Worm (Caenorhabditis elegans) whole organism, L4 larva: Measurements from ENCODE around the gene col-43.

Experiments
- F49E8.2 ChIP-seq: sonication (generic microtip); optimal IDR thresholded peaks from 2 replicates; lab custom pipeline; 2016; ENCODE audit warnings: missing compliant biosample characterization, mild to moderate bottlenecking, missing genetic modification characterization, borderline replicate concordance
- T20F7.1 ChIP-seq: fragments of 200-800 bp; sonication (Bioruptor generic); optimal IDR thresholded peaks from 2 replicates; lab custom pipeline; 2018; ENCODE audit warnings: mild to moderate bottlenecking, missing genetic modification characterization, missing compliant biosample characterization
- Y75B8A.6 ChIP-seq: fragments of 200-800 bp; sonication (Bioruptor generic); IDR thresholded peaks from 2 replicates; pipeline ENCODE4 v1.3.6; 2022; ENCODE audit warnings: missing genetic modification reagents, missing genetic modification characterization, missing compliant biosample characterization
- ZK337.2 ChIP-seq: fragments of 200-800 bp; sonication (Bioruptor generic); IDR thresholded peaks from 2 replicates; pipeline ENCODE4 v1.3.6; 2022; ENCODE audit warnings: missing genetic modification reagents, missing genetic modification characterization, missing compliant biosample characterization
- ama-1 ChIP-seq: fragments of 150-350 bp; optimal IDR thresholded peaks from 2 replicates; lab custom pipeline; 2014; ENCODE audit warnings: inconsistent platforms, mixed read lengths
- arid-1 ChIP-seq: fragments of 200-800 bp; sonication (Bioruptor generic); conservative IDR thresholded peaks from 2 replicates; pipeline ENCODE4 v1.3.6; 2022; ENCODE audit warnings: missing genetic modification reagents, missing genetic modification characterization, missing compliant biosample characterization
- ceh-20 ChIP-seq: fragments of 200-800 bp; sonication (Bioruptor generic); IDR thresholded peaks from 2 replicates; pipeline ENCODE4 v1.3.6; 2022; ENCODE audit warnings: missing genetic modification reagents, missing genetic modification characterization, missing compliant biosample characterization
- ceh-44 ChIP-seq: fragments of 200-800 bp; sonication (Bioruptor generic); IDR thresholded peaks from 2 replicates; pipeline ENCODE4 v1.3.6; 2022; ENCODE audit warnings: missing genetic modification reagents, missing genetic modification characterization, missing compliant biosample characterization
- ceh-82 ChIP-seq: sonication (generic microtip); optimal IDR thresholded peaks from 2 replicates; lab custom pipeline; 2017; ENCODE audit warnings: missing biosample characterization, missing genetic modification characterization
- ctbp-1 ChIP-seq: fragments of 200-800 bp; sonication (Bioruptor generic); IDR thresholded peaks from 2 replicates; pipeline ENCODE4 v1.3.6; 2022; ENCODE audit warnings: missing genetic modification reagents, missing genetic modification characterization, missing compliant biosample characterization
- daf-16 ChIP-seq, 3 experiments: sonication (generic microtip); optimal IDR thresholded peaks; 2 replicates each; lab custom pipeline; 2016 to 2017; ENCODE audit warnings: missing genetic modification characterization in 3 of 3, missing genetic modification reagents in 3 of 3, mild to moderate bottlenecking in 2 of 3, missing compliant biosample characterization in 2 of 3, missing biosample characterization in 1 of 3, moderate library complexity in 1 of 3
- daf-19 ChIP-seq: fragments of 200-800 bp; sonication (Bioruptor generic); conservative IDR thresholded peaks from 2 replicates; pipeline ENCODE4 v1.3.6; 2022; ENCODE audit warnings: missing genetic modification characterization, missing compliant biosample characterization
- daf-8 ChIP-seq: fragments of 200-800 bp; sonication (Bioruptor generic); IDR thresholded peaks from 2 replicates; pipeline ENCODE4 v1.3.6; 2022; ENCODE audit warnings: missing genetic modification characterization, missing compliant biosample characterization
- dmd-6 ChIP-seq: fragments of 200-800 bp; sonication (Bioruptor generic); IDR thresholded peaks from 2 replicates; pipeline ENCODE4 v1.3.6; 2022; ENCODE audit warnings: missing genetic modification reagents, missing genetic modification characterization, missing compliant biosample characterization
- dmd-8 ChIP-seq: fragments of 200-800 bp; sonication (Bioruptor generic); IDR thresholded peaks from 2 replicates; pipeline ENCODE4 v1.3.6; 2022; ENCODE audit warnings: missing genetic modification characterization, missing compliant biosample characterization
- duxl-1 ChIP-seq: sonication (generic microtip); optimal IDR thresholded peaks from 2 replicates; lab custom pipeline; 2016; ENCODE audit warnings: mild to moderate bottlenecking, missing genetic modification characterization, moderate library complexity, missing compliant biosample characterization; ENCODE audit not compliant: poor library complexity
- egl-27 ChIP-seq: sonication (generic microtip); optimal IDR thresholded peaks from 3 replicates; lab custom pipeline; 2017; ENCODE audit warnings: missing biosample characterization, missing genetic modification reagents, missing genetic modification characterization
- fkh-10 ChIP-seq: fragments of 150-350 bp; optimal IDR thresholded peaks from 2 replicates; lab custom pipeline; 2014; ENCODE audit warnings: missing biosample characterization, missing genetic modification reagents, missing genetic modification characterization
- fos-1 ChIP-seq: fragments of 150-350 bp; optimal IDR thresholded peaks from 2 replicates; lab custom pipeline; 2014; ENCODE audit warnings: missing biosample characterization, missing genetic modification characterization
- hmg-1.1 ChIP-seq: fragments of 200-800 bp; sonication (Bioruptor generic); IDR thresholded peaks from 2 replicates; pipeline ENCODE4 v1.3.6; 2022; ENCODE audit warnings: missing genetic modification reagents, missing genetic modification characterization, missing compliant biosample characterization
- jun-1 ChIP-seq: fragments of 150-350 bp; optimal IDR thresholded peaks from 2 replicates; lab custom pipeline; 2014; ENCODE audit warnings: missing biosample characterization, missing genetic modification reagents, missing genetic modification characterization
- lin-13 ChIP-seq: fragments of 150-350 bp; optimal IDR thresholded peaks from 2 replicates; lab custom pipeline; 2014; ENCODE audit warnings: missing biosample characterization, missing genetic modification reagents, missing genetic modification characterization
- lin-15B ChIP-seq: fragments of 150-350 bp; sonication (generic microtip); optimal IDR thresholded peaks from 3 replicates; lab custom pipeline; 2014; ENCODE audit warnings: missing biosample characterization, missing genetic modification characterization
- lin-38 ChIP-seq: fragments of 200-800 bp; sonication (Bioruptor generic); IDR thresholded peaks from 2 replicates; pipeline ENCODE4 v1.3.6; 2022; ENCODE audit warnings: missing genetic modification reagents, missing genetic modification characterization, missing compliant biosample characterization
- lin-39 ChIP-seq: fragments of 150-350 bp; optimal IDR thresholded peaks from 2 replicates; lab custom pipeline; 2014; ENCODE audit warnings: missing biosample characterization, missing genetic modification reagents, missing genetic modification characterization
- lsy-2 ChIP-seq, 2 experiments: fragments of 150-350 bp in 1 of 2; sonication (generic microtip) in 1 of 2; optimal IDR thresholded peaks; 2 replicates each; lab custom pipeline; 2014 to 2017; ENCODE audit warnings: missing biosample characterization in 2 of 2, missing genetic modification characterization in 2 of 2
- nhr-11 ChIP-seq: fragments of 150-350 bp; optimal IDR thresholded peaks from 2 replicates; lab custom pipeline; 2014; ENCODE audit warnings: missing biosample characterization, missing genetic modification characterization
- nhr-28 ChIP-seq: fragments of 150-350 bp; optimal IDR thresholded peaks from 2 replicates; lab custom pipeline; 2014; ENCODE audit warnings: missing biosample characterization, missing genetic modification characterization
- nhr-42 ChIP-seq: fragments of 200-800 bp; sonication (Bioruptor generic); IDR thresholded peaks from 2 replicates; pipeline ENCODE4 v1.3.6; 2022; ENCODE audit warnings: missing genetic modification characterization, missing compliant biosample characterization
- nhr-48 ChIP-seq: sonication (generic microtip); optimal IDR thresholded peaks from 2 replicates; lab custom pipeline; 2016; ENCODE audit warnings: mild to moderate bottlenecking, missing genetic modification characterization, missing compliant biosample characterization
- nhr-6 ChIP-seq: fragments of 150-350 bp; optimal IDR thresholded peaks from 2 replicates; lab custom pipeline; 2014; ENCODE audit warnings: missing biosample characterization, missing genetic modification characterization
- nhr-76 ChIP-seq: fragments of 150-350 bp; optimal IDR thresholded peaks from 2 replicates; lab custom pipeline; 2014; ENCODE audit warnings: missing biosample characterization, missing genetic modification characterization
- nhr-77 ChIP-seq: fragments of 150-350 bp; optimal IDR thresholded peaks from 2 replicates; lab custom pipeline; 2014; ENCODE audit warnings: missing biosample characterization, missing genetic modification characterization
- pha-4 ChIP-seq, 2 experiments: fragments of 150-350 bp in 1 of 2; fragments of 200-800 bp in 1 of 2; sonication (Bioruptor generic) in 1 of 2; IDR thresholded peaks in 1 of 2; optimal IDR thresholded peaks in 1 of 2; 2 replicates each; pipeline versions ENCODE4 v1.3.6 to Lab custom; 2014 to 2022; ENCODE audit warnings: missing genetic modification characterization in 2 of 2, missing genetic modification reagents in 2 of 2, missing biosample characterization in 1 of 2, missing compliant biosample characterization in 1 of 2
- pqm-1 ChIP-seq: sonication (generic microtip); optimal IDR thresholded peaks from 2 replicates; lab custom pipeline; 2017; ENCODE audit warnings: missing biosample characterization, missing genetic modification characterization
- rbr-2 ChIP-seq: sonication (generic microtip); optimal IDR thresholded peaks from 2 replicates; lab custom pipeline; 2016; ENCODE audit warnings: missing genotype, missing genetic modification characterization, missing compliant biosample characterization
- spr-1 ChIP-seq: sonication (generic microtip); optimal IDR thresholded peaks from 2 replicates; lab custom pipeline; 2016; ENCODE audit warnings: mild to moderate bottlenecking, missing genetic modification characterization, missing compliant biosample characterization
- tag-97 ChIP-seq: fragments of 200-800 bp; sonication (Bioruptor generic); IDR thresholded peaks from 2 replicates; pipeline ENCODE4 v1.3.6; 2022; ENCODE audit warnings: missing genetic modification characterization, missing compliant biosample characterization
- unc-130 ChIP-seq: sonication (generic microtip); optimal IDR thresholded peaks from 2 replicates; lab custom pipeline; 2016; ENCODE audit warnings: missing genetic modification reagents, missing genetic modification characterization, missing compliant biosample characterization
- unc-39 ChIP-seq: sonication (generic microtip); optimal IDR thresholded peaks from 2 replicates; lab custom pipeline; 2017; ENCODE audit warnings: missing biosample characterization, missing genetic modification characterization
- unc-62 ChIP-seq, 3 experiments: fragments of 150-350 bp in 1 of 3; sonication (generic microtip); optimal IDR thresholded peaks in 2 of 3; peaks in 1 of 3; 1 replicate in 1 of 3; 2 replicates in 2 of 3; lab custom pipeline; 2014 to 2017; ENCODE audit warnings: missing biosample characterization in 3 of 3, missing genetic modification characterization in 3 of 3, missing genetic modification reagents in 3 of 3, missing genotype in 1 of 3
- vab-7 ChIP-seq: fragments of 200-800 bp; sonication (Bioruptor generic); IDR thresholded peaks from 2 replicates; pipeline ENCODE4 v1.3.6; 2022; ENCODE audit warnings: missing genetic modification reagents, missing genetic modification characterization, missing compliant biosample characterization
- zag-1 ChIP-seq: fragments of 150-350 bp; optimal IDR thresholded peaks from 2 replicates; lab custom pipeline; 2014; ENCODE audit warnings: missing biosample characterization, missing genetic modification characterization
- zfp-2 ChIP-seq: sonication (generic microtip); optimal IDR thresholded peaks from 2 replicates; lab custom pipeline; 2016; ENCODE audit warnings: mild to moderate bottlenecking, missing genetic modification characterization, missing compliant biosample characterization

The col-43 gene

ce11 chrV:8028825-8029489 is 21.8 kb downstream of the col-43 start, which contains the start of gene oma-2:
Gene oma-2, plus strand, starts transcription at chrV:8029439.
- TF ChIP-seq lin-13 (GFP tag; lab: Kevin White, UChicago) (peak; percentile 33), lsy-2 (tag; optimal IDR thresholded peaks at IDR 0.05; lab: Kevin White, UChicago) (peak in 1 of 2 experiments; percentile 25), nhr-11 (tag; lab: Kevin White, UChicago) (no peak), nhr-77 (tag; lab: Kevin White, UChicago) (no peak), unc-130 (peak; percentile 33), F49E8.2 (peak; percentile 35), dmd-6 (GFP tag; lab: Robert Waterston, UW) (no peak), nhr-6 (tag; lab: Kevin White, UChicago) (no peak), lin-38 (GFP tag; lab: Robert Waterston, UW) (peak; percentile 34)

- TF ChIP-seq dmd-6 (GFP tag; lab: Robert Waterston, UW) (peak; percentile 39), ceh-44 (GFP tag; lab: Robert Waterston, UW) (no peak), Y75B8A.6 (GFP tag; lab: Robert Waterston, UW) (0 out of 2 replicates have a peak, but pooled peaks have one; percentile 26), zfp-2 (no peak), lin-38 (GFP tag; lab: Robert Waterston, UW) (no peak), F49E8.2 (no peak), nhr-28 (tag; lab: Kevin White, UChicago) (peak; percentile 60), rbr-2 (tag; lab: Kevin White, UChicago) (no peak), daf-16 (GFP tag; optimal IDR thresholded peaks at IDR 0.05; lab: Kevin White, UChicago) (no peak), daf-16 (tag; optimal IDR thresholded peaks at IDR 0.05; lab: Kevin White, UChicago) (peak; percentile 73), nhr-76 (peak; percentile 3), nhr-48 (tag; lab: Kevin White, UChicago) (peak; percentile 18), pqm-1 (tag; lab: Kevin White, UChicago) (peak; percentile 5), nhr-6 (tag; lab: Kevin White, UChicago) (no peak), unc-62 (GFP tag; optimal IDR thresholded peaks at IDR 0.05 in 1 of 2; lab: Kevin White, UChicago) (no peak), unc-62 (tag; optimal IDR thresholded peaks at IDR 0.05; lab: Kevin White, UChicago) (no peak)
Measured at ce11 chrV:8027429-8028142, 23.1 kb downstream of the col-43 start.

DNA sequence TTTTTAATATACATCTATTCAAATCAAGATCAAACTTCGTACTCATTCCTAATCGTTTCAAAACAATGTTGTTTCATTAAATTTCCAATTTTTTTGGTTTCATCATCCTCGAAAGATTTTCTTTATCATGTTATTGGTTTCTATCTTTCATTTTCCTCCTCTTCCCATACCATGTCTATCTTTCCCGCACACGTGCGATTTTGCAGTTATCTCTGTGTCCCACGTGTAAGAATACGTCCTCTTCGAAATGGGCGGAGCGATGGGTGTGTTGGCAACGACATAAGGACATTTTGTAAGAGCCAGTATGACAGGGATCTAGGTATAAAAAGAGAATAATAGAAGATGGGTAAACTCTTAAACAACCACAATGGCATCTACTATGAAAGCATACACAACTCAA is 24.4 kb downstream of the col-43 start, which contains the start of gene F43H9.4:
F43H9.4 (plus strand) TSS at position 366 of the 400 bp plus-strand sequence.
- no peak for TF ChIP-seq lin-39 (tag; lab: Kevin White, UChicago)
- TF ChIP-seq spr-1 (tag; lab: Kevin White, UChicago): no peak
- TF ChIP-seq arid-1 (GFP tag; lab: Robert Waterston, UW): no peak
- TF ChIP-seq pha-4 (GFP tag; IDR thresholded peaks at IDR 0.05; lab: Robert Waterston, UW): no peak
- no peak for TF ChIP-seq pha-4 (tag; optimal IDR thresholded peaks at IDR 0.05; lab: Kevin White, UChicago)
- TF ChIP-seq lin-15B (tag; lab: Kevin White, UChicago): no peak
- no peak for TF ChIP-seq egl-27 (tag; lab: Kevin White, UChicago)
- TF ChIP-seq fos-1 (tag; lab: Kevin White, UChicago): no peak
- TF ChIP-seq unc-39 (tag; lab: Kevin White, UChicago): no peak
- TF ChIP-seq nhr-42 (GFP tag; lab: Robert Waterston, UW): no peak
- TF ChIP-seq T20F7.1 (GFP tag; lab: Kevin White, UChicago): no peak
- no peak for TF ChIP-seq hmg-1.1 (GFP tag; lab: Robert Waterston, UW)
- no peak for TF ChIP-seq jun-1 (tag; lab: Kevin White, UChicago)
- no peak for TF ChIP-seq fkh-10
- TF ChIP-seq zfp-2: no peak
- no peak for TF ChIP-seq zag-1 (tag; lab: Kevin White, UChicago)
- TF ChIP-seq duxl-1 (tag; lab: Kevin White, UChicago): no peak
- TF ChIP-seq ama-1 (lab: Kevin White, UChicago): no peak
- TF ChIP-seq dmd-8 (GFP tag; lab: Robert Waterston, UW): no peak
- TF ChIP-seq vab-7 (GFP tag; lab: Robert Waterston, UW): no peak
- peak in 1 of 2 experiments; percentile 99 for TF ChIP-seq unc-62 (GFP tag; optimal IDR thresholded peaks at IDR 0.05 in 1 of 2; lab: Kevin White, UChicago)
- no peak for TF ChIP-seq unc-62 (tag; optimal IDR thresholded peaks at IDR 0.05; lab: Kevin White, UChicago)
- no peak for TF ChIP-seq ZK337.2 (GFP tag; lab: Robert Waterston, UW)
- no peak for TF ChIP-seq Y75B8A.6 (GFP tag; lab: Robert Waterston, UW)
- TF ChIP-seq ceh-82: no peak
- TF ChIP-seq tag-97: no peak
- TF ChIP-seq daf-16 (GFP tag; optimal IDR thresholded peaks at IDR 0.05; lab: Kevin White, UChicago): no peak
- TF ChIP-seq daf-16 (tag; optimal IDR thresholded peaks at IDR 0.05; lab: Kevin White, UChicago): no peak
- TF ChIP-seq daf-19 (GFP tag; lab: Robert Waterston, UW): no peak
- no peak for TF ChIP-seq ceh-20
- TF ChIP-seq ctbp-1: no peak
- TF ChIP-seq daf-8 (GFP tag; lab: Robert Waterston, UW): no peak
